Worm (Caenorhabditis elegans): ENCODE results near the gene F59B2.12.

F59B2.12 gene

DNA sequence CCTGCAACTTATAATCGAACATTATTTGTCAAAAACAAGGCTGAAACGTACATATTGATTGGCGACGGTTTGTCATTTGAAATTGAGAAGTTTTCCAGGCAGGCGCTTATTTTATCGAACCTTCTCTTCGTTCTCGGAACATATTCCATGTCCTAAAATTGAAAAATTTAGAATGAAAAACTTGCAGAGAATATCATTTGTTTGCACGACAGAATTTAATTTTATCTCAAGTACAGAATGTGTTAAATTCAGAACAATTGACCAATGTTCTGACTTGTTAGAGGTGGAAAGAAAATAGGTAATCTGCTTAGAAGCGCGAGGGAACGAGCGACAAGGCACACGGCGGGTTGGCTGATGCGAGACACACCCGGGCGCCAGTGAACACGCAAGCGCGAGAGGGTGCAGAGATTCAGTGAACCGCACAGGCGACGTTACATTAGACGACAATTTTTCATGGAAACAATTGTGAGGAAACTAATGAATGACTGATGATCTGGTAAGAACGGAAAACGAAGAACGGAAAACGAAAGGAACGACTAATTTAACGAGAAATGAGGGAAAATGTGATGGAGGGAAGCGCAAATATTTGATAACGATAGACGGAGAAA is 35.1 kb downstream of the F59B2.12 start:
- TF ChIP-seq lin-40 (tag; optimal IDR thresholded peaks at IDR 0.05): peak; percentile 17
- 0 out of 2 replicates have a peak, but pooled peaks have one; percentile 10 for TF ChIP-seq C06A6.2 (GFP tag; conservative IDR thresholded peaks at IDR 0.05)
- no peak for TF ChIP-seq F22D6.2 (tag; optimal IDR thresholded peaks at IDR 0.05)
- TF ChIP-seq B0336.3 (GFP tag; IDR thresholded peaks at IDR 0.05): peak; percentile 58; the same call in 1 of the 2 replicates
- no peak for TF ChIP-seq ztf-28 (GFP tag; IDR thresholded peaks at IDR 0.05)
- TF ChIP-seq K11D2.4 (GFP tag; IDR thresholded peaks at IDR 0.05): peak; percentile 71
- peak; percentile 59; the same call in 1 of the 2 replicates for TF ChIP-seq B0019.2 (GFP tag; conservative IDR thresholded peaks at IDR 0.05)
- TF ChIP-seq lin-26 (GFP tag; IDR thresholded peaks at IDR 0.05): 0 out of 2 replicates have a peak, but pooled peaks have one; percentile 53
- TF ChIP-seq mxl-1 (tag; optimal IDR thresholded peaks at IDR 0.05): no peak
- no peak for TF ChIP-seq snpc-4 (GFP tag; optimal IDR thresholded peaks at IDR 0.05)
- peak in 1 of 4 experiments; percentile 54 for TF ChIP-seq snpc-4 (tag; optimal IDR thresholded peaks at IDR 0.05)
- peak; percentile 60 for TF ChIP-seq ztf-3 (GFP tag; optimal IDR thresholded peaks at IDR 0.05)
- TF ChIP-seq egrh-3 (GFP tag; IDR thresholded peaks at IDR 0.05): 0 out of 2 replicates have a peak, but pooled peaks have one; percentile 19
- TF ChIP-seq K12H6.12 (tag; optimal IDR thresholded peaks at IDR 0.05): peak; percentile 29
- peak; percentile 49 for TF ChIP-seq lin-54 (GFP tag; optimal IDR thresholded peaks at IDR 0.05)
- TF ChIP-seq chd-7 (tag; optimal IDR thresholded peaks at IDR 0.05): peak; percentile 76
- no peak for TF ChIP-seq ztf-26 (tag; optimal IDR thresholded peaks at IDR 0.05)
- peak; percentile 71 for TF ChIP-seq ets-4 (GFP tag; optimal IDR thresholded peaks at IDR 0.05)
- peak; percentile 47 for TF ChIP-seq hsf-1 (GFP tag; IDR thresholded peaks at IDR 0.05)
- peak; percentile 15 for TF ChIP-seq F52B5.7 (tag; optimal IDR thresholded peaks at IDR 0.05)
- peak; percentile 83; the same call in 1 of the 2 replicates for TF ChIP-seq hmg-1.2 (GFP tag; IDR thresholded peaks at IDR 0.05)
- 0 out of 2 replicates have a peak, but pooled peaks have one; percentile 44 for TF ChIP-seq nfya-2 (GFP tag; IDR thresholded peaks at IDR 0.05)
- TF ChIP-seq xnd-1 (tag; optimal IDR thresholded peaks at IDR 0.05): no peak
- TF ChIP-seq B0261.1 (tag; optimal IDR thresholded peaks at IDR 0.05): no peak
- TF ChIP-seq dpff-1 (tag; optimal IDR thresholded peaks at IDR 0.05): no peak
- TF ChIP-seq nfya-1 (tag; optimal IDR thresholded peaks at IDR 0.05; ENCODE audit: borderline replicate concordance, insufficient read depth): no peak
- TF ChIP-seq egl-44 (GFP tag; IDR thresholded peaks at IDR 0.05): no peak
- no peak for TF ChIP-seq Y53G8AR.9 (GFP tag; conservative IDR thresholded peaks at IDR 0.05)
- peak; percentile 68 for TF ChIP-seq attf-5 (GFP tag; optimal IDR thresholded peaks at IDR 0.05)
- TF ChIP-seq madf-6 (GFP tag; IDR thresholded peaks at IDR 0.05): 0 out of 2 replicates have a peak, but pooled peaks have one; percentile 11
- TF ChIP-seq let-526 (GFP tag; IDR thresholded peaks at IDR 0.05): peak; percentile 85
- TF ChIP-seq F57C9.4 (tag; optimal IDR thresholded peaks at IDR 0.05): no peak
- peak; percentile 24 for TF ChIP-seq F10E7.11 (tag; optimal IDR thresholded peaks at IDR 0.05)
- TF ChIP-seq Y56A3A.18 (GFP tag; IDR thresholded peaks at IDR 0.05): peak; percentile 78; the same call in 1 of the 2 replicates
- TF ChIP-seq egl-18 (GFP tag; IDR thresholded peaks at IDR 0.05): 0 out of 2 replicates have a peak, but pooled peaks have one; percentile 21
- TF ChIP-seq ceh-79 (tag; optimal IDR thresholded peaks at IDR 0.05): peak; percentile 38
- no peak for TF ChIP-seq mes-4 (tag; optimal IDR thresholded peaks at IDR 0.05)
- peak; percentile 80 for TF ChIP-seq dox-1 (GFP tag; IDR thresholded peaks at IDR 0.05)
- TF ChIP-seq Y95B8A.8 (GFP tag; IDR thresholded peaks at IDR 0.05): peak; percentile 21; the same call in 1 of the 2 replicates
- TF ChIP-seq atf-7 (tag; optimal IDR thresholded peaks at IDR 0.05): no peak
- peak; percentile 68 for TF ChIP-seq mcd-1 (GFP tag; IDR thresholded peaks at IDR 0.05)
- TF ChIP-seq pbrm-1 (GFP tag; IDR thresholded peaks at IDR 0.05): peak; percentile 70; the same call in 1 of the 2 replicates
- no peak for TF ChIP-seq cebp-1 (GFP tag; IDR thresholded peaks at IDR 0.05)
- TF ChIP-seq cebp-1 (tag; optimal IDR thresholded peaks at IDR 0.05): peak; percentile 70
- TF ChIP-seq tbp1 (GFP tag; optimal IDR thresholded peaks at IDR 0.05): peak; percentile 36
- TF ChIP-seq zfh-2 (GFP tag; conservative IDR thresholded peaks at IDR 0.05): peak; percentile 97
- TF ChIP-seq ama-1 (optimal IDR thresholded peaks at IDR 0.05): peak; percentile 80
- TF ChIP-seq ama-1 (GFP tag; optimal IDR thresholded peaks at IDR 0.05): no peak
- TF ChIP-seq nhr-90 (tag; optimal IDR thresholded peaks at IDR 0.05): peak; percentile 45
